Worm (Caenorhabditis elegans): ENCODE measurements around the gene C16C8.8.

The C16C8.8 gene

DNA sequence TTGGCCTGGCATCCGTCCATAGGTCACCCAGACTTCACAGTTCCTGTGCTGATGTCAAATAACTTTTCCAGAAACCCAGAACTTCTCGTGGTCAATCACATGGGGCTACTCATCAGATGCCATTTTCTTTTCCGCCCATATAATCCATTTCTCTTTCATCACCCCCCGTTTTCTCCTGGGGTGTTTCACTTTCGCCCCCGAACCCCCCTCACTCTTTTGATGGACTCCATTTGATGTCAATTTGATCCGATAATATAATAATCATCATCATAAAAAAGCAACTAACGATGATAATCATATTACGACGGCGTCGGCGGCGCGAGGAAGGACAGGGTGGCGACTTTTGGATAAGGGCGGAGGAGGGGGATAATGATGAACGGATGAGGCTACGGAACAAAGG, 23.2 kb downstream of the C16C8.8 start:
- TF ChIP-seq mep-1 (tag; optimal IDR thresholded peaks at IDR 0.05), result no peak
- no peak for TF ChIP-seq ceh-83 (GFP tag; optimal IDR thresholded peaks at IDR 0.05)
- no peak for TF ChIP-seq lin-32 (GFP tag; optimal IDR thresholded peaks at IDR 0.05)
- TF ChIP-seq unc-39 (tag; optimal IDR thresholded peaks at IDR 0.05), result no peak
- TF ChIP-seq blmp-1 (tag; optimal IDR thresholded peaks at IDR 0.05), result peak; percentile 90
- TF ChIP-seq elt-3 (tag; optimal IDR thresholded peaks at IDR 0.05), result no peak
- TF ChIP-seq snpc-4 (tag; optimal IDR thresholded peaks at IDR 0.05), result no peak
- TF ChIP-seq nhr-76 (tag; optimal IDR thresholded peaks at IDR 0.05), result no peak

DNA sequence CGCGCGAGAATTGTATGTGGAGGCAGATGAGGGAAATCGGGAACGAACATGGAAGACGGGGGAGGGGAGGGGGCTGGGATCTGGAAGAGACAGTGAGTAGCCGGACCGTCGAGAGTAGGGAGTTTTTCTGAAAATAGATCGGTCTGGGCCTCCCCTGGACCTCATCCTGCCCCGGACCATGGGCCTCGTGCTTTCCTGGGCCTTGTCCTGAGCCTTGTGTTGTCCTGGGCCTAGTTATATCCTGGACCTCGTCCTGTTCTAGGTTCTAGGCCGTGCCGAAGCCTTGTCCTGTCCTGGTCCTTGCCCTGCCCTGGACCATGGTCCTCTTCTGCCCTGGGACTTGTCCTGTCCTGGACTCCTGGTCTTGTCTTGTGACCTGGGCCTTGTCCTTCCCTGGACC, 24.1 kb downstream of the C16C8.8 start:
- TF ChIP-seq ceh-83 (GFP tag; optimal IDR thresholded peaks at IDR 0.05), result peak; percentile 33
- no peak for TF ChIP-seq sptf-1 (tag; optimal IDR thresholded peaks at IDR 0.05)

DNA sequence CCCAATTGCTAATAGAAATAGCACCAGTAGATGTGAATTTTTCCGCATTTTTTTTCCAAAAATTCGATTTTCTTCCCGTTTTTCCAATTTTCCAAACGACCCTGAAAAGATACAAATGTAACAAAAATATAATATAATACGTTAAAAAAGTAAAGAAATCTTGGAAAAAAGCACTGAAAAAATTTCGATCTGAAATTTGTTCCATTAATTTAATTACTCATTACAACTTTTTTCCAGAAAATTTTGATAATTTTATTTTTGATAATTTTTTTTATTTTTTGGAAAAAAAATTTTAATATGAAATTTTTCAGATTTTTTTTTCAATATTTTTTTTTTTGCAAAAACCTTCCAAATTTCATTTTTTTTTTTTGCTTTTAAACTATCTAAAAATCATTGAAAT, 25.1 kb downstream of the C16C8.8 start, which contains the start of gene skpo-2:
skpo-2 (minus strand) TSS at position 101 of the 400 bp plus-strand sequence.
- no peak for TF ChIP-seq tbx-8 (GFP tag; optimal IDR thresholded peaks at IDR 0.05)
- TF ChIP-seq ham-2 (GFP tag; optimal IDR thresholded peaks at IDR 0.05), result no peak
- TF ChIP-seq sem-2 (GFP tag; optimal IDR thresholded peaks at IDR 0.05), result no peak
- no peak for TF ChIP-seq ces-1 (GFP tag; optimal IDR thresholded peaks at IDR 0.05)
- no peak for TF ChIP-seq ceh-83 (GFP tag; optimal IDR thresholded peaks at IDR 0.05)
- TF ChIP-seq mab-5 (tag; optimal IDR thresholded peaks at IDR 0.05), result no peak
- no peak for TF ChIP-seq nhr-237 (tag; optimal IDR thresholded peaks at IDR 0.05)
- no peak for TF ChIP-seq unc-39 (tag; optimal IDR thresholded peaks at IDR 0.05)
- TF ChIP-seq unc-120 (tag; optimal IDR thresholded peaks at IDR 0.05; ENCODE audit: poor library complexity, severe bottlenecking), result no peak
- TF ChIP-seq lin-32 (GFP tag; optimal IDR thresholded peaks at IDR 0.05), result no peak
- TF ChIP-seq lsy-2 (tag; optimal IDR thresholded peaks at IDR 0.05), result no peak
- no peak for TF ChIP-seq M03D4.4 (tag; optimal IDR thresholded peaks at IDR 0.05)
- no peak for TF ChIP-seq elt-3 (tag; optimal IDR thresholded peaks at IDR 0.05)
- TF ChIP-seq sptf-1 (tag; optimal IDR thresholded peaks at IDR 0.05), result no peak
- no peak for TF ChIP-seq ceh-39 (tag; optimal IDR thresholded peaks at IDR 0.05)
- no peak for TF ChIP-seq cnd-1 (tag; optimal IDR thresholded peaks at IDR 0.05)

DNA sequence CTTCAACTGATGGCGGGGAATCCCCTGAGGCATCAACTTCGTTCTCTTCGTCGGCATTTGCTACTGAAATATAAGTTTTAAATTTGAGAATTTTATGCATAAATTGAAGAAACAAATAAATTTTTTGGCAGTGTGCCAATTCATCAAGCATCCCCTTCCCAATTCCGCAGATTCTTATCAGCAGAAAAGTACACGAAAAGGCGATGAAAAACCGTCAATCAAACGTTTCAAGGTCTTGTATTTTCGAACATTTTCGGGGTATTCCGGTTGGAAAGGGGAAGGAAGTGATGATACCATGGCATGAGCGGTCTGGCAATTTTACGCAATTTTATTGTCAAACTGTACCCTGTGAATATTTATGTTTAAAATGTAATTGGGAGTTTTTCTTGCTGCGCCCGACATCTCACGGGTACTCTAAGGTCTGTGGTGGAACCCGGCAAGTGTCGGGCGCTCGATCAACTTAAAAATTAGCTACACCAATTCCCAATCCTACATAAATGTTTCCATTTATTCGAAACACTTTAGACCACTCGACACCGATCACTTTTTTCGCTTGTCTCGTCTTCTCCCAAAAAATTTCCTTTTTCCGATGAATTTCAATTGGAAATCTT, 26.5 kb downstream of the C16C8.8 start:
- no peak for TF ChIP-seq hlh-1 (tag; optimal IDR thresholded peaks at IDR 0.05)
- TF ChIP-seq unc-39 (tag; optimal IDR thresholded peaks at IDR 0.05), result no peak
- no peak for TF ChIP-seq ceh-43 (GFP tag; optimal IDR thresholded peaks at IDR 0.05)
- TF ChIP-seq tbx-8 (GFP tag; optimal IDR thresholded peaks at IDR 0.05), result no peak
- no peak for TF ChIP-seq sptf-1 (tag; optimal IDR thresholded peaks at IDR 0.05)
- no peak for TF ChIP-seq ceh-83 (GFP tag; optimal IDR thresholded peaks at IDR 0.05)

DNA sequence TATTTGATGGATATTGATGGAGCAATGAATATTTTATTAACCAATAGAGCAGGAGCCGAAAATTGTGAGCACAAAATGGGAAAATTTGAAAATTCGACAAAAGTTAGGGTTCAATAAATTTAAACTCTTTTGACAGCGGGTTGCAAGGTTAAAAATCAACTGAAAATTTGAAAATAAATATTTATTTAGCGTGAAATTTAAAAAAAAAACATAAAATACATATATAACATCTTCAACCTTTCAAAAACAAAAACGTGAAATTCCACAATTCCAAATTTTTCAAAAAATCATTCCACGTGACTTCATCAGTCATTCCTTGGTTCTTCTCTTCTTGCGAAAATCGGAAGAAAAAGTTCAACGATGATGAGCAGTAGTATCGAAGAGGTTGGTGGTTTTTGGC, 32.1 kb downstream of the C16C8.8 start, which contains the start of gene C16C8.18:
C16C8.18 (plus strand) TSS at position 301 of the 400 bp plus-strand sequence.
- no peak for TF ChIP-seq nhr-2 (tag; optimal IDR thresholded peaks at IDR 0.05)
- TF ChIP-seq mab-5 (tag; optimal IDR thresholded peaks at IDR 0.05), result no peak
- no peak for TF ChIP-seq nhr-28 (tag; optimal IDR thresholded peaks at IDR 0.05)

DNA sequence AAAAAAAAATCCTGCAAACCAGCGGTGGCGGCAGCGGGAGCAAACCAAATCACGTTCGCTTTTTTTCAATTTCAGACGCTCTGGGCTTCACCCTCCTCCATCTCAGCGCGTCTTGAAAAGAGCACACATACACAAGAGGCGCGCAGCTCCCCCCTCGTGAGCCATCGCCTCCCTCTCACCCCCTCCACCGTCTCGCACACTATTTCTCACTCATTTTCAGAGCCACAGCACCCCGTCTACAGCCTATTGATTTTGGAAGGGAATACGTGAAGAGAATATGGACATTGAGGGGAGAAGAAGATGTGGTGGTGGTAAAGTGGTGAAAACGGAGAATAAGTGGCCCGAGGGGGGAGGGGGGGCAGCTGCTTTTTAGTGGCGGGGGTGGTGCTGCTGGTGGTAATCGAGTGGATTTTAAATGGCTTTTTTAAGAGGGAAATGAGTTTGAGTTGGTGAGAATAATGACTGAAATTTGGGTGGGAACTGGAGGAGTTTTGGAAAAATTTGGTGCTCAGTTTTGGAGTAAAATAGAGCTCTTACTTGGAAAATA, 33.3 kb downstream of the C16C8.8 start:
- TF ChIP-seq unc-39 (tag; optimal IDR thresholded peaks at IDR 0.05) (no peak), lin-32 (GFP tag; optimal IDR thresholded peaks at IDR 0.05) (no peak), mls-2 (tag; optimal IDR thresholded peaks at IDR 0.05) (no peak), lin-13 (tag; optimal IDR thresholded peaks at IDR 0.05) (no peak), ces-1 (GFP tag; optimal IDR thresholded peaks at IDR 0.05) (peak; percentile 71), nhr-76 (tag; optimal IDR thresholded peaks at IDR 0.05) (no peak), hlh-1 (tag; optimal IDR thresholded peaks at IDR 0.05) (no peak), unc-62 (GFP tag; optimal IDR thresholded peaks at IDR 0.05) (no peak), ham-2 (GFP tag; optimal IDR thresholded peaks at IDR 0.05) (no peak), lsy-2 (tag; optimal IDR thresholded peaks at IDR 0.05) (no peak), drap-1 (GFP tag; optimal IDR thresholded peaks at IDR 0.05) (no peak), mep-1 (tag; optimal IDR thresholded peaks at IDR 0.05) (no peak), sptf-1 (tag; optimal IDR thresholded peaks at IDR 0.05) (peak; percentile 16), unc-120 (tag; optimal IDR thresholded peaks at IDR 0.05; ENCODE audit: poor library complexity, severe bottlenecking) (no peak), cnd-1 (tag; optimal IDR thresholded peaks at IDR 0.05) (no peak), ztf-11 (tag; optimal IDR thresholded peaks at IDR 0.05) (no peak)
